Fruit fly (Drosophila melanogaster) whole organism, embryonic: Measurements from ENCODE around the gene Gr33a.

Experiments used
- Antp ChIP-seq: fragments of 200-800 bp; sonication (Bioruptor generic); optimal IDR thresholded peaks from 3 replicates; lab custom pipeline; 2016; ENCODE audit warnings: missing biosample characterization, missing genetic modification characterization
- Asciz ChIP-seq: fragments of 200-800 bp; sonication (Bioruptor generic); optimal IDR thresholded peaks from 2 replicates; lab custom pipeline; 2017; ENCODE audit warnings: missing biosample characterization, mild to moderate bottlenecking, missing genetic modification characterization, missing genetic modification reagents
- B-H2 ChIP-seq: fragments of 200-800 bp; sonication (Bioruptor generic); optimal IDR thresholded peaks from 2 replicates; lab custom pipeline; 2018; ENCODE audit warnings: missing biosample characterization, mild to moderate bottlenecking, missing genetic modification characterization
- CG10959 ChIP-seq: fragments of 200-800 bp; sonication (Bioruptor generic); IDR thresholded peaks from 2 replicates; pipeline ENCODE4 v1.3.6; 2022; ENCODE audit warnings: missing biosample characterization, missing genetic modification characterization
- CG11695 ChIP-seq: fragments of 200-800 bp; sonication (Bioruptor generic); IDR thresholded peaks from 3 replicates; pipeline ENCODE4 v1.3.6; 2022; ENCODE audit warnings: missing biosample characterization, missing genetic modification characterization
- CG12236 ChIP-seq: fragments of 200-800 bp; sonication (Bioruptor generic); optimal IDR thresholded peaks from 2 replicates; lab custom pipeline; 2016; ENCODE audit warnings: missing biosample characterization, missing genetic modification characterization
- CG13287 ChIP-seq: fragments of 200-800 bp; sonication (Bioruptor generic); IDR thresholded peaks from 2 replicates; pipeline ENCODE4 v1.3.6; 2022; ENCODE audit warnings: missing biosample characterization, missing genetic modification characterization; ENCODE audit not compliant: partially characterized antibody
- CG13775 ChIP-seq: fragments of 200-800 bp; sonication (Bioruptor generic); optimal IDR thresholded peaks from 3 replicates; lab custom pipeline; 2017; ENCODE audit warnings: missing biosample characterization, mild to moderate bottlenecking, missing genetic modification characterization
- CG14050 ChIP-seq: fragments of 200-800 bp; sonication (Bioruptor generic); IDR thresholded peaks from 3 replicates; pipeline ENCODE4 v1.3.6; 2022; ENCODE audit warnings: missing biosample characterization, missing genetic modification characterization
- CG1792 ChIP-seq: fragments of 200-800 bp; sonication (Bioruptor generic); optimal IDR thresholded peaks from 2 replicates; lab custom pipeline; 2016; ENCODE audit warnings: missing biosample characterization, missing genetic modification characterization
- CG18262 ChIP-seq: fragments of 200-800 bp; optimal IDR thresholded peaks from 3 replicates; lab custom pipeline; 2019; ENCODE audit warnings: missing biosample characterization, mild to moderate bottlenecking, missing genetic modification characterization, moderate library complexity
- CG2202 ChIP-seq: fragments of 200-800 bp; sonication (Bioruptor generic); optimal IDR thresholded peaks from 2 replicates; lab custom pipeline; 2018; ENCODE audit warnings: missing biosample characterization, mild to moderate bottlenecking, missing genetic modification characterization
- CG31388 ChIP-seq: fragments of 200-800 bp; sonication (Bioruptor generic); optimal IDR thresholded peaks from 2 replicates; lab custom pipeline; 2016; ENCODE audit warnings: missing biosample characterization, missing genetic modification characterization
- CG3163 ChIP-seq: fragments of 200-800 bp; sonication (Bioruptor generic); optimal IDR thresholded peaks from 3 replicates; lab custom pipeline; 2016; ENCODE audit warnings: missing biosample characterization, missing genetic modification characterization
- CG6683 ChIP-seq: fragments of 200-800 bp; sonication (Bioruptor generic); optimal IDR thresholded peaks from 2 replicates; lab custom pipeline; 2017; ENCODE audit warnings: missing biosample characterization, mild to moderate bottlenecking, missing genetic modification characterization, missing genetic modification reagents
- CG6791 ChIP-seq: fragments of 200-800 bp; sonication (Bioruptor generic); IDR thresholded peaks from 3 replicates; pipeline ENCODE4 v1.3.6; 2022; ENCODE audit warnings: missing biosample characterization, missing genetic modification characterization; ENCODE audit not compliant: partially characterized antibody
- CG8290 ChIP-seq, 3 experiments: fragments of 200-800 bp; sonication (Bioruptor generic); optimal IDR thresholded peaks; 2 replicates each; lab custom pipeline; 2016 to 2019; ENCODE audit warnings: missing biosample characterization in 3 of 3, missing genetic modification characterization in 3 of 3, mild to moderate bottlenecking in 2 of 3, moderate library complexity in 1 of 3
- CG9932 ChIP-seq: fragments of 200-800 bp; sonication (Bioruptor generic); IDR thresholded peaks from 2 replicates; pipeline ENCODE4 v1.3.6; 2022; ENCODE audit warnings: missing biosample characterization, missing genetic modification characterization
- Chrac-16 ChIP-seq: fragments of 200-800 bp; sonication (Bioruptor generic); optimal IDR thresholded peaks from 3 replicates; lab custom pipeline; 2016; ENCODE audit warnings: missing biosample characterization, missing genetic modification characterization
- Dfd ChIP-seq, 2 experiments: fragments of >200 bp; optimal IDR thresholded peaks; 2 replicates each; lab custom pipeline; 2017; ENCODE audit warnings: missing biosample characterization in 2 of 2, missing genetic modification characterization in 2 of 2
- Dref ChIP-seq: fragments of 200-800 bp; sonication (Bioruptor generic); IDR thresholded peaks from 2 replicates; pipeline ENCODE4 v1.3.6; 2022; ENCODE audit warnings: missing biosample characterization, missing genetic modification characterization
- ERR ChIP-seq: fragments of 200-800 bp; sonication (Bioruptor generic); optimal IDR thresholded peaks from 2 replicates; lab custom pipeline; 2016; ENCODE audit warnings: missing biosample characterization, missing genetic modification characterization
- Eip74EF ChIP-seq, 2 experiments: fragments of 200-800 bp in 1 of 2; fragments of >200 bp in 1 of 2; sonication (Bioruptor generic) in 1 of 2; optimal IDR thresholded peaks; 2 replicates each; lab custom pipeline; 2017 to 2019; ENCODE audit warnings: missing biosample characterization in 2 of 2, missing genetic modification characterization in 2 of 2, mild to moderate bottlenecking in 1 of 2, moderate library complexity in 1 of 2
- Elba2 ChIP-seq: fragments of 200-800 bp; sonication (Bioruptor generic); optimal IDR thresholded peaks from 3 replicates; lab custom pipeline; 2016; ENCODE audit warnings: missing biosample characterization, missing genetic modification characterization
- Fer1 ChIP-seq: fragments of 200-800 bp; sonication (Bioruptor generic); optimal IDR thresholded peaks from 2 replicates; lab custom pipeline; 2017; ENCODE audit warnings: missing biosample characterization, mild to moderate bottlenecking, missing genetic modification characterization
- MBD-R2 ChIP-seq: fragments of 200-800 bp; sonication (Bioruptor generic); IDR thresholded peaks from 2 replicates; pipeline ENCODE4 v1.3.6; 2022; ENCODE audit warnings: missing biosample characterization, missing genetic modification characterization
- Max ChIP-seq: fragments of 200-800 bp; sonication (Bioruptor generic); optimal IDR thresholded peaks from 2 replicates; lab custom pipeline; 2016; ENCODE audit warnings: missing biosample characterization, mild to moderate bottlenecking, missing genetic modification characterization
- NC2α ChIP-seq: fragments of 200-800 bp; sonication (Bioruptor generic); optimal IDR thresholded peaks from 2 replicates; lab custom pipeline; 2016; ENCODE audit warnings: missing biosample characterization, missing genetic modification characterization
- NFAT ChIP-seq: fragments of 200-800 bp; sonication (Bioruptor generic); IDR thresholded peaks from 2 replicates; pipeline ENCODE4 v1.3.6; 2022; ENCODE audit warnings: missing biosample characterization, missing genetic modification characterization
- NK7.1 ChIP-seq: fragments of 200-800 bp; sonication (Bioruptor generic); optimal IDR thresholded peaks from 3 replicates; lab custom pipeline; 2016; ENCODE audit warnings: missing biosample characterization, missing genetic modification characterization
- Oaz ChIP-seq: fragments of 200-800 bp; sonication (Bioruptor generic); IDR thresholded peaks from 2 replicates; pipeline ENCODE4 v1.3.6; 2022; ENCODE audit warnings: missing biosample characterization, missing genetic modification characterization
- Sin3A ChIP-seq: fragments of >200 bp; optimal IDR thresholded peaks from 2 replicates; lab custom pipeline; 2018
- Sry-δ ChIP-seq: fragments of 200-800 bp; sonication (Bioruptor generic); optimal IDR thresholded peaks from 2 replicates; lab custom pipeline; 2016; ENCODE audit warnings: missing biosample characterization, missing genetic modification characterization
- bigmax ChIP-seq: fragments of 200-800 bp; sonication (Bioruptor generic); optimal IDR thresholded peaks from 2 replicates; lab custom pipeline; 2018; ENCODE audit warnings: missing biosample characterization, mild to moderate bottlenecking, missing genetic modification characterization
- bowl ChIP-seq: fragments of 200-800 bp; sonication (Bioruptor generic); IDR thresholded peaks from 2 replicates; pipeline ENCODE4 v1.3.6; 2022; ENCODE audit warnings: missing biosample characterization, missing genetic modification characterization
- btn ChIP-seq: fragments of 200-800 bp; sonication (Bioruptor generic); optimal IDR thresholded peaks from 2 replicates; lab custom pipeline; 2016; ENCODE audit warnings: missing biosample characterization, missing genetic modification characterization
- dm ChIP-seq: fragments of 200-800 bp; sonication (Bioruptor generic); optimal IDR thresholded peaks from 3 replicates; lab custom pipeline; 2016; ENCODE audit warnings: missing biosample characterization, missing genetic modification characterization
- esg ChIP-seq: fragments of 200-800 bp; sonication (Bioruptor generic); conservative IDR thresholded peaks from 2 replicates; pipeline ENCODE4 v1.3.6; 2022; ENCODE audit warnings: missing biosample characterization, missing genetic modification characterization
- fd64A ChIP-seq: fragments of 200-800 bp; sonication (Bioruptor generic); optimal IDR thresholded peaks from 3 replicates; lab custom pipeline; 2018; ENCODE audit warnings: missing biosample characterization, mild to moderate bottlenecking, missing genetic modification characterization
- ftz-f1 ChIP-seq: fragments of 200-800 bp; sonication (Bioruptor generic); optimal IDR thresholded peaks from 2 replicates; lab custom pipeline; 2016; ENCODE audit warnings: missing biosample characterization, missing genetic modification characterization
- gro ChIP-seq: fragments of 200-800 bp; sonication (Bioruptor generic); optimal IDR thresholded peaks from 2 replicates; lab custom pipeline; 2016; ENCODE audit warnings: missing biosample characterization, missing genetic modification characterization
- gt ChIP-seq: fragments of 200-800 bp; sonication (Bioruptor generic); IDR thresholded peaks from 2 replicates; pipeline ENCODE4 v1.3.6; 2022; ENCODE audit warnings: missing biosample characterization, missing genetic modification characterization
- h ChIP-seq: fragments of >200 bp; optimal IDR thresholded peaks from 2 replicates; lab custom pipeline; 2017
- mam ChIP-seq: fragments of 200-800 bp; sonication (Bioruptor generic); optimal IDR thresholded peaks from 3 replicates; lab custom pipeline; 2016; ENCODE audit warnings: missing biosample characterization, missing genetic modification characterization
- nau ChIP-seq: fragments of 200-800 bp; sonication (Bioruptor generic); optimal IDR thresholded peaks from 3 replicates; lab custom pipeline; 2017; ENCODE audit warnings: missing biosample characterization, mild to moderate bottlenecking, missing genetic modification characterization, missing genetic modification reagents
- otp ChIP-seq: fragments of 200-800 bp; sonication (Bioruptor generic); IDR thresholded peaks from 3 replicates; pipeline ENCODE4, ENCODE4 v1.3.6; 2022; ENCODE audit warnings: missing biosample characterization, missing genetic modification characterization
- p53 ChIP-seq: fragments of 200-800 bp; sonication (Bioruptor generic); optimal IDR thresholded peaks from 2 replicates; lab custom pipeline; 2016; ENCODE audit warnings: missing biosample characterization, missing genetic modification characterization
- phol ChIP-seq: fragments of 200-800 bp; sonication (Bioruptor generic); optimal IDR thresholded peaks from 3 replicates; lab custom pipeline; 2018; ENCODE audit warnings: missing biosample characterization, mild to moderate bottlenecking, missing genetic modification characterization, moderate library complexity
- pzg ChIP-seq: fragments of 200-800 bp; sonication (Bioruptor generic); optimal IDR thresholded peaks from 3 replicates; lab custom pipeline; 2018; ENCODE audit warnings: missing biosample characterization, mild to moderate bottlenecking, missing genetic modification characterization, moderate library complexity
- sug ChIP-seq: fragments of 200-800 bp; optimal IDR thresholded peaks from 2 replicates; lab custom pipeline; 2019; ENCODE audit warnings: missing biosample characterization, mild to moderate bottlenecking, missing genetic modification characterization, moderate library complexity
- tna ChIP-seq: fragments of 200-800 bp; sonication (Bioruptor generic); IDR thresholded peaks from 2 replicates; pipeline ENCODE4 v1.3.6; 2022; ENCODE audit warnings: missing biosample characterization, missing genetic modification characterization; ENCODE audit not compliant: partially characterized antibody
- ttk ChIP-seq: fragments of 200-800 bp; sonication (Bioruptor generic); IDR thresholded peaks from 2 replicates; pipeline ENCODE4 v2.1.2; 2022; ENCODE audit warnings: missing biosample characterization, missing genetic modification characterization

Gene Gr33a

DNA sequence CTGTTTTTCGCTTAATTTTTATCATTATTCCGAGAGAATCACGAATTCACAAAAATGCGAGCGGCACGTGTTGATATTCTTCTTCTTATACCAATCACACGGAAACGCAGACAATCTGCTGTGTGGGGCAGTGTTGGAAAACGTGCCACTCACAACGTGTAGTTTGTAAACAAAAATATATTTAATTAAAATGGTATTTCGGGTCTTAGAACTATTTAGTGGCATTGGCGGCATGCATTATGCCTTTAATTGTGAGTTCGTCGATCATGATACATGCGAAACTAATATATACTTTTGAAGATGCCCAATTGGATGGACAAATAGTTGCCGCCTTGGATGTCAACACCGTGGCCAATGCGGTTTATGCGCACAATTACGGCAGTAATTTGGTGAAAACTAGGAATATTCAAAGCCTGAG, 41.4 kb upstream of the Gr33a start, which contains the start of the genes CG6712 and Mt2 (continued):
- TF ChIP-seq Elba2 (GFP tag; lab: Kevin White, UChicago) (peak; percentile 53), CG10959 (no peak), gro (GFP tag; lab: Kevin White, UChicago) (peak; percentile 13), NK7.1 (GFP tag; lab: Kevin White, UChicago) (no peak), Sin3A (lab: Kevin White, UChicago) (peak; percentile 43), fd64A (GFP tag; lab: Kevin White, UChicago) (no peak), CG31388 (no peak), Asciz (GFP tag; lab: Kevin White, UChicago) (no peak), CG13287 (GFP tag; lab: Robert Waterston, UW) (no peak; the same call in 1 of the 2 replicates), CG12236 (GFP tag; lab: Kevin White, UChicago) (no peak), Max (peak; percentile 93), NFAT (GFP tag; lab: Robert Waterston, UW) (no peak), pzg (GFP tag; lab: Kevin White, UChicago) (peak; percentile 63), p53 (no peak), CG6791 (GFP tag; lab: Robert Waterston, UW) (no peak), CG11695 (GFP tag; lab: Robert Waterston, UW) (peak; percentile 30; the same call in 1 of the 3 replicates), NC2α (GFP tag; lab: Kevin White, UChicago) (no peak), MBD-R2 (GFP tag; lab: Robert Waterston, UW) (peak; percentile 91), ftz-f1 (no peak), CG9932 (GFP tag; lab: Robert Waterston, UW) (peak; percentile 22; the same call in 1 of the 2 replicates), CG1792 (GFP tag; lab: Kevin White, UChicago) (no peak), tna (GFP tag; lab: Robert Waterston, UW) (no peak), phol (tag; lab: Kevin White, UChicago) (peak; percentile 19), Eip74EF (GFP tag; optimal IDR thresholded peaks at IDR 0.05; lab: Kevin White, UChicago) (no peak), mam (GFP tag; lab: Kevin White, UChicago) (no peak), CG6683 (GFP tag; lab: Kevin White, UChicago) (no peak), CG14050 (GFP tag; lab: Robert Waterston, UW) (no peak), sug (peak; percentile 25), gt (GFP tag; lab: Robert Waterston, UW) (no peak), Antp (GFP tag; lab: Kevin White, UChicago) (no peak), B-H2 (peak; percentile 52), CG8290 (GFP tag; optimal IDR thresholded peaks at IDR 0.05; lab: Kevin White, UChicago) (no peak), CG8290 (tag; optimal IDR thresholded peaks at IDR 0.05; lab: Kevin White, UChicago) (no peak), Dref (GFP tag; lab: Robert Waterston, UW) (0 out of 2 replicates have a peak, but pooled peaks have one; percentile 33), CG3163 (GFP tag; lab: Kevin White, UChicago) (no peak), otp (no peak), CG2202 (tag; lab: Kevin White, UChicago) (no peak), CG13775 (no peak), Chrac-16 (GFP tag; lab: Kevin White, UChicago) (no peak), Fer1 (GFP tag; lab: Kevin White, UChicago) (no peak), h (lab: Kevin White, UChicago) (no peak), nau (GFP tag; lab: Kevin White, UChicago) (no peak), ERR (GFP tag; lab: Kevin White, UChicago) (no peak), dm (peak; percentile 96), esg (GFP tag; lab: Robert Waterston, UW) (no peak), ttk (GFP tag; lab: Robert Waterston, UW) (no peak), Oaz (GFP tag; lab: Robert Waterston, UW) (no peak), CG18262 (no peak), bowl (GFP tag; lab: Robert Waterston, UW) (no peak), btn (GFP tag; lab: Kevin White, UChicago) (no peak), bigmax (GFP tag; lab: Kevin White, UChicago) (no peak), Sry-δ (no peak), Dfd (GFP tag; optimal IDR thresholded peaks at IDR 0.05; lab: Kevin White, UChicago) (no peak)
